Fruit fly (Drosophila melanogaster): Measurements from ENCODE around the gene PIG-B.

DNA sequence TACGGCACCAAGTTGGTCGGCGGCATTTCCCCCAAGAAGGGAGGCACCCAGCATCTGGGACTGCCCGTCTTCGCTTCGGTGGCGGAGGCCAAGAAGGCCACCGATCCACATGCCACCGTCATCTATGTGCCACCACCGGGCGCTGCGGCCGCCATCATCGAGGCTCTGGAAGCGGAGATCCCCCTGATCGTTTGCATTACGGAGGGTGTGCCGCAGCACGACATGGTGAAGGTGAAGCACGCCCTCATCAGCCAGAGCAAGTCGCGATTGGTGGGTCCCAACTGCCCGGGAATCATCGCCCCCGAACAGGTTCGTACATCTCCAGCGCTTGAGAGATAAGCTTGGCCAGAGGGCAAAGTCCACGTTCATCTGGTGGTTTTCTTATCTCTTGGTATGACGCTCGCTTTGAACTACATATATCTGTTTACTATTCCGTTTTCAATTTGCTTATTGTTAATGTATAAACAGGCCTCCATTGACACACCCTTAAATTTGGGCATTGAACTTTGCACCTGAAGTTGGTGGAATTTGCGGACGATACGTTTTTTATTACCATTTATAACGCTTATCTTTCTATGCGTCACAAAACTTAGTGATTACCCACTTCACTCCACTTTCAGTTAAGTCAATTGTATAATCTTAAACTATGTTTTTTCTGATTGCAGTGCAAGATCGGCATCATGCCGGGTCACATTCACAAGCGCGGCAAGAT, 5.9 kb downstream of the PIG-B start:
- TF ChIP-seq h (optimal IDR thresholded peaks at IDR 0.05) = no peak
- TF ChIP-seq psq (optimal IDR thresholded peaks at IDR 0.05) = no peak
- no peak for TF ChIP-seq Myc (optimal IDR thresholded peaks at IDR 0.05)
- no peak for TF ChIP-seq Sin3A (optimal IDR thresholded peaks at IDR 0.05)
- no peak for TF ChIP-seq ttk (optimal IDR thresholded peaks at IDR 0.05)
